Worm (Caenorhabditis elegans) whole organism, L1 larva: Measurements from ENCODE around the gene mvb-12.

Source experiments
- ama-1 ChIP-seq: fragments of 150-350 bp; optimal IDR thresholded peaks from 2 replicates; lab custom pipeline; 2014
- ceh-82 ChIP-seq, 3 experiments: fragments of 150-350 bp in 1 of 3; sonication (generic microtip) in 2 of 3; optimal IDR thresholded peaks; 2 replicates each; lab custom pipeline; 2014 to 2017; ENCODE audit warnings: missing biosample characterization in 3 of 3, missing genetic modification characterization in 3 of 3
- egl-13 ChIP-seq: sonication (generic microtip); optimal IDR thresholded peaks from 2 replicates; lab custom pipeline; 2016; ENCODE audit warnings: missing genotype, missing genetic modification reagents, missing genetic modification characterization, missing compliant biosample characterization
- fos-1 ChIP-seq: fragments of 150-350 bp; optimal IDR thresholded peaks from 2 replicates; lab custom pipeline; 2014; ENCODE audit warnings: missing biosample characterization, missing genetic modification characterization
- jun-1 ChIP-seq: fragments of 150-350 bp; optimal IDR thresholded peaks from 2 replicates; lab custom pipeline; 2014; ENCODE audit warnings: missing biosample characterization, missing genetic modification reagents, missing genetic modification characterization
- lin-39 ChIP-seq: fragments of 150-350 bp; optimal IDR thresholded peaks from 2 replicates; lab custom pipeline; 2014; ENCODE audit warnings: missing biosample characterization, missing genetic modification reagents, missing genetic modification characterization
- lsy-2 ChIP-seq, 2 experiments: fragments of 150-350 bp; optimal IDR thresholded peaks; 2 replicates each; lab custom pipeline; 2014; ENCODE audit warnings: missing biosample characterization in 2 of 2, missing genetic modification characterization in 2 of 2
- nhr-12 ChIP-seq: sonication (generic microtip); optimal IDR thresholded peaks from 2 replicates; lab custom pipeline; 2017; ENCODE audit warnings: missing biosample characterization, missing genetic modification characterization
- nhr-237 ChIP-seq: fragments of 150-350 bp; optimal IDR thresholded peaks from 2 replicates; lab custom pipeline; 2014; ENCODE audit warnings: missing biosample characterization, missing genetic modification characterization
- nhr-28 ChIP-seq: fragments of 150-350 bp; optimal IDR thresholded peaks from 2 replicates; lab custom pipeline; 2014; ENCODE audit warnings: missing biosample characterization, missing genetic modification characterization
- nhr-77 ChIP-seq: fragments of 150-350 bp; optimal IDR thresholded peaks from 2 replicates; lab custom pipeline; 2014; ENCODE audit warnings: missing biosample characterization, missing genetic modification characterization
- sptf-1 ChIP-seq: fragments of 150-350 bp; optimal IDR thresholded peaks from 2 replicates; lab custom pipeline; 2014; ENCODE audit warnings: missing biosample characterization, missing genetic modification characterization
- tbx-2 ChIP-seq: sonication (generic microtip); optimal IDR thresholded peaks from 2 replicates; lab custom pipeline; 2016; ENCODE audit warnings: missing genetic modification characterization, missing compliant biosample characterization

- TF ChIP-seq nhr-237 = no peak
- no peak for TF ChIP-seq jun-1
- TF ChIP-seq lin-39 (tag; lab: Kevin White, UChicago) = no peak
- TF ChIP-seq tbx-2 = no peak
- TF ChIP-seq nhr-28 = no peak
- TF ChIP-seq egl-13 (tag; lab: Kevin White, UChicago) = no peak
- TF ChIP-seq sptf-1 (tag; lab: Kevin White, UChicago) = no peak
- no peak for TF ChIP-seq fos-1 (tag; lab: Kevin White, UChicago)
- TF ChIP-seq nhr-12 (tag; lab: Kevin White, UChicago) = no peak
- TF ChIP-seq ama-1 (lab: Kevin White, UChicago) = no peak
- no peak for TF ChIP-seq ceh-82 (tag; optimal IDR thresholded peaks at IDR 0.05; lab: Kevin White, UChicago)
- TF ChIP-seq nhr-77 = no peak
- TF ChIP-seq lsy-2 (tag; optimal IDR thresholded peaks at IDR 0.05; lab: Kevin White, UChicago) = no peak
These were observed 33.8 kb upstream of the mvb-12 start, which contains the start of gene sgo-1 for ce11 chrIV:7796432-7797113.
